Worm (Caenorhabditis elegans) whole organism, late embryonic: ENCODE results near the gene ZK867.2.

Source experiments
- K09A11.1 ChIP-seq: sonication (generic microtip); optimal IDR thresholded peaks from 2 replicates; lab custom pipeline; 2017; ENCODE audit warnings: antibody characterized with exemption, mild to moderate bottlenecking, missing genetic modification characterization, missing compliant biosample characterization; ENCODE audit not compliant: insufficient read depth
- ama-1 ChIP-seq: fragments of 150-350 bp; optimal IDR thresholded peaks from 2 replicates; lab custom pipeline; 2014
- ceh-14 ChIP-seq: sonication (generic microtip); optimal IDR thresholded peaks from 2 replicates; lab custom pipeline; 2016; ENCODE audit warnings: missing genotype, missing genetic modification characterization, missing compliant biosample characterization
- ceh-18 ChIP-seq: sonication (generic microtip); optimal IDR thresholded peaks from 2 replicates; lab custom pipeline; 2016; ENCODE audit warnings: missing genetic modification characterization, missing compliant biosample characterization
- ceh-2 ChIP-seq: sonication (generic microtip); optimal IDR thresholded peaks from 2 replicates; lab custom pipeline; 2016; ENCODE audit warnings: missing genotype, missing genetic modification characterization, missing compliant biosample characterization
- ceh-24 ChIP-seq: sonication (generic microtip); optimal IDR thresholded peaks from 2 replicates; lab custom pipeline; 2016; ENCODE audit warnings: mild to moderate bottlenecking, missing genetic modification characterization, missing compliant biosample characterization
- ceh-31 ChIP-seq: sonication (generic microtip); optimal IDR thresholded peaks from 2 replicates; lab custom pipeline; 2016; ENCODE audit warnings: missing genetic modification characterization, missing compliant biosample characterization
- ceh-34 ChIP-seq: sonication (generic microtip); optimal IDR thresholded peaks from 2 replicates; lab custom pipeline; 2016; ENCODE audit warnings: mild to moderate bottlenecking, missing genetic modification characterization, missing compliant biosample characterization
- ceh-45 ChIP-seq: fragments of 200-800 bp; sonication (Bioruptor generic); IDR thresholded peaks from 2 replicates; pipeline ENCODE4 v1.3.6; 2022; ENCODE audit warnings: missing genetic modification reagents, missing genetic modification characterization, missing compliant biosample characterization
- dve-1 ChIP-seq: sonication (generic microtip); optimal IDR thresholded peaks from 2 replicates; lab custom pipeline; 2017; ENCODE audit warnings: antibody characterized with exemption, mild to moderate bottlenecking, missing genetic modification characterization, missing compliant biosample characterization
- elt-2 ChIP-seq: sonication (generic microtip); optimal IDR thresholded peaks from 2 replicates; lab custom pipeline; 2016; ENCODE audit warnings: missing genetic modification reagents, missing genetic modification characterization, missing compliant biosample characterization
- ets-4 ChIP-seq: sonication (generic microtip); optimal IDR thresholded peaks from 2 replicates; lab custom pipeline; 2016; ENCODE audit warnings: missing genetic modification characterization, missing compliant biosample characterization
- fkh-10 ChIP-seq: fragments of 150-350 bp; optimal IDR thresholded peaks from 2 replicates; lab custom pipeline; 2014; ENCODE audit warnings: missing biosample characterization, missing genetic modification reagents, missing genetic modification characterization
- fkh-6 ChIP-seq: sonication (generic microtip); optimal IDR thresholded peaks from 2 replicates; lab custom pipeline; 2016; ENCODE audit warnings: missing genetic modification characterization, missing compliant biosample characterization
- hlh-30 ChIP-seq: sonication (generic microtip); optimal IDR thresholded peaks from 2 replicates; lab custom pipeline; 2017; ENCODE audit warnings: antibody characterized with exemption, missing genetic modification characterization, missing compliant biosample characterization; ENCODE audit not compliant: insufficient read depth
- hlh-8 ChIP-seq: sonication (generic microtip); optimal IDR thresholded peaks from 2 replicates; lab custom pipeline; 2016; ENCODE audit warnings: missing genotype, missing genetic modification characterization, missing compliant biosample characterization
- lim-6 ChIP-seq: sonication (generic microtip); optimal IDR thresholded peaks from 2 replicates; lab custom pipeline; 2016; ENCODE audit warnings: missing genetic modification characterization, missing compliant biosample characterization
- lin-11 ChIP-seq: fragments of 200-800 bp; sonication (Bioruptor generic); optimal IDR thresholded peaks from 2 replicates; lab custom pipeline; 2018; ENCODE audit warnings: mild to moderate bottlenecking, missing genetic modification characterization, missing compliant biosample characterization
- madf-2 ChIP-seq: sonication (generic microtip); optimal IDR thresholded peaks from 2 replicates; lab custom pipeline; 2017; ENCODE audit warnings: missing genetic modification characterization, missing compliant biosample characterization
- nfya-1 ChIP-seq: sonication (generic microtip); optimal IDR thresholded peaks from 2 replicates; lab custom pipeline; 2017; ENCODE audit warnings: missing genetic modification characterization, mild to moderate bottlenecking, missing compliant biosample characterization, antibody characterized with exemption, moderate library complexity
- nhr-232 ChIP-seq: sonication (generic microtip); optimal IDR thresholded peaks from 2 replicates; lab custom pipeline; 2016; ENCODE audit warnings: missing genetic modification characterization, missing compliant biosample characterization
- npax-4 ChIP-seq: sonication (generic microtip); optimal IDR thresholded peaks from 2 replicates; lab custom pipeline; 2016; ENCODE audit warnings: missing genetic modification characterization, missing compliant biosample characterization
- odd-2 ChIP-seq: sonication (generic microtip); optimal IDR thresholded peaks from 2 replicates; lab custom pipeline; 2017; ENCODE audit warnings: antibody characterized with exemption, mild to moderate bottlenecking, missing genetic modification characterization, missing compliant biosample characterization
- pax-1 ChIP-seq: fragments of 150-350 bp; optimal IDR thresholded peaks from 2 replicates; lab custom pipeline; 2014; ENCODE audit warnings: missing biosample characterization, missing genetic modification characterization
- pha-2 ChIP-seq: sonication (generic microtip); optimal IDR thresholded peaks from 2 replicates; lab custom pipeline; 2017; ENCODE audit warnings: mild to moderate bottlenecking, missing genetic modification characterization, missing compliant biosample characterization
- pha-4 ChIP-seq: fragments of 150-350 bp; optimal IDR thresholded peaks from 2 replicates; lab custom pipeline; 2018; ENCODE audit warnings: missing biosample characterization, missing genetic modification reagents, missing genetic modification characterization
- pros-1 ChIP-seq: fragments of 150-350 bp; optimal IDR thresholded peaks from 2 replicates; lab custom pipeline; 2014; ENCODE audit warnings: missing biosample characterization, missing genetic modification reagents, missing genetic modification characterization
- sox-4 ChIP-seq: sonication (generic microtip); optimal IDR thresholded peaks from 2 replicates; lab custom pipeline; 2017; ENCODE audit warnings: mild to moderate bottlenecking, missing genetic modification characterization, inconsistent platforms, missing compliant biosample characterization
- syd-9 ChIP-seq: sonication (generic microtip); optimal IDR thresholded peaks from 2 replicates; lab custom pipeline; 2016; ENCODE audit warnings: mild to moderate bottlenecking, missing genetic modification characterization, moderate library complexity, missing compliant biosample characterization
- tbx-2 ChIP-seq: sonication (generic microtip); optimal IDR thresholded peaks from 2 replicates; lab custom pipeline; 2016; ENCODE audit warnings: missing genetic modification characterization, missing compliant biosample characterization
- unc-3 ChIP-seq, 2 experiments: fragments of 200-800 bp in 1 of 2; sonication (Bioruptor generic) in 1 of 2; sonication (generic microtip) in 1 of 2; conservative IDR thresholded peaks in 1 of 2; optimal IDR thresholded peaks in 1 of 2; 2 replicates each; pipeline versions ENCODE4 v1.3.6 to Lab custom; 2016 to 2022; ENCODE audit warnings: missing compliant biosample characterization in 2 of 2, missing genetic modification characterization in 2 of 2, missing genetic modification reagents in 1 of 2
- unc-55 ChIP-seq: sonication (generic microtip); optimal IDR thresholded peaks from 2 replicates; lab custom pipeline; 2017; ENCODE audit warnings: missing biosample characterization, missing genetic modification reagents, missing genetic modification characterization
- zip-5 ChIP-seq: sonication (generic microtip); optimal IDR thresholded peaks from 2 replicates; lab custom pipeline; 2016; ENCODE audit warnings: missing genetic modification characterization, missing compliant biosample characterization
- ztf-16 ChIP-seq: sonication (generic microtip); optimal IDR thresholded peaks from 2 replicates; lab custom pipeline; 2017; ENCODE audit warnings: missing genetic modification characterization, missing compliant biosample characterization

Gene ZK867.2

DNA sequence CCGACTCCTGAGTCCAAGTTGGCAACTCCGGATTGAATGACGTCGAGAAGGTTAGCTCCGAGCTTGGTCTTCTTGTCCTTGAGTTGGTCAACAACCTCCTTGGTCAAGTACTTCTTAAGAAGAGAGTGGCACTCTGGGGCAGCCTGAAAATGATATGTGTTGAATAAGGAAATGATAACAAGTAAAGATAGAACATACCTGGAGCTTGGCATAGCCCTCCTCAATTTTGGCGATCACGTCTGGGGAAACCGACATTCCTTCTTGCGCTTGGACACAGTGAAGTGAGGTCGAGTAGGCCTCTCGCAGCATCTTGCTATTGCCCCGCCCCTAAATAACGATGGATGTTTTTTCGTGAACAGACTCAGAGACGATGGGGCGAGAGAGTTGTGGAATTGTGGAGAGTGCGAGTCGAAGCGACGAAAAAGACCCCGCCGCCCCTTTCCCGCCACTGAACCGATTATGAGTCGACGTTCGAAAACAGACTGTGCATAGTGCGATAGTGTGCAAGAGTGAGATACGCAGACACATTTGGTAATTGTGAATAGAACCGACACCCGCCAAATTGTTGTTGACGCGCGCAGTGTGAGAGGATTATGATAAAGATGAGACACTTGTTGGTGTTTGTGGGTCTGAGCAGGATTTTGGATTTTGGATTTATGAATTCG is 25.8 kb downstream of the ZK867.2 start (continued):
- TF ChIP-seq K09A11.1 (tag; lab: Kevin White, UChicago) = no peak
- TF ChIP-seq unc-55 (GFP tag; lab: Kevin White, UChicago) = peak; percentile 4
- no peak for TF ChIP-seq ets-4
- TF ChIP-seq ceh-34 = peak; percentile 2
- TF ChIP-seq pros-1 = no peak
- no peak for TF ChIP-seq ceh-45
- TF ChIP-seq ceh-31 = peak; percentile 50
- TF ChIP-seq tbx-2 (tag; lab: Kevin White, UChicago) = peak; percentile 40
- no peak for TF ChIP-seq nhr-232 (tag; lab: Kevin White, UChicago)
- peak; percentile 29 for TF ChIP-seq nfya-1
- TF ChIP-seq syd-9 (tag; lab: Kevin White, UChicago) = peak; percentile 74
- no peak for TF ChIP-seq pax-1

- TF ChIP-seq lin-11 (tag; lab: Kevin White, UChicago) = no peak
- TF ChIP-seq fkh-6 = no peak
- no peak for TF ChIP-seq lim-6
- TF ChIP-seq ceh-14 = no peak
- TF ChIP-seq ceh-24 (tag; lab: Kevin White, UChicago) = no peak
- no peak for TF ChIP-seq ztf-16 (tag; lab: Kevin White, UChicago)
- TF ChIP-seq elt-2 (tag; lab: Kevin White, UChicago) = peak; percentile 38
- no peak for TF ChIP-seq odd-2 (tag; lab: Kevin White, UChicago)
- no peak for TF ChIP-seq ceh-2 (tag; lab: Kevin White, UChicago)
- TF ChIP-seq ceh-34 = peak; percentile 34
- TF ChIP-seq sox-4 (tag; lab: Kevin White, UChicago) = no peak
Observed at ce11 chrX:7233127-7234073, 26.9 kb downstream of the ZK867.2 start.

DNA sequence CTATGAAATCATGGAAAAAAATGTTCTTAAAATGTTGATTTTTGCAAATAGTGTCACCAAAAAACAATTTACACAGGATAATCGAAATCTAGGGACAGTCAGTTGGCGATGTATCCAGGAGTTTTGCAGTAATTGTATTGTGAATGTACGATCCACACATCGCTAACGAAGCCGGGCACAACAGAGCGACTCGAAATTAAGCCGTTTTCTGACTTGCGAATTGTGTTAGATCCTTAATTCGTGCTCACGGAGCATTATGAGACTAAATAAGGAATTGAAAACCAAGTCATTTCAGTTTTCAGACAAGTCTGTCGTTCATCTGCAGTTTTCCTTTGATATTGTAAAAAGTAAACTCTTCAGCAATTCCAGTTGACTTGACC is 27.5 kb downstream of the ZK867.2 start:
- no peak for TF ChIP-seq npax-4 (tag; lab: Kevin White, UChicago)
- no peak for TF ChIP-seq fkh-10 (GFP tag; lab: Kevin White, UChicago)
- no peak for TF ChIP-seq ama-1 (lab: Kevin White, UChicago)
- TF ChIP-seq dve-1 (tag; lab: Kevin White, UChicago) = no peak
- TF ChIP-seq zip-5 (tag; lab: Kevin White, UChicago) = no peak
- TF ChIP-seq odd-2 (tag; lab: Kevin White, UChicago) = no peak
- TF ChIP-seq unc-55 (GFP tag; lab: Kevin White, UChicago) = no peak
- TF ChIP-seq unc-3 (GFP tag; conservative IDR thresholded peaks at IDR 0.05; lab: Robert Waterston, UW) = no peak
- no peak for TF ChIP-seq unc-3 (tag; optimal IDR thresholded peaks at IDR 0.05; lab: Kevin White, UChicago)
- TF ChIP-seq syd-9 (tag; lab: Kevin White, UChicago) = no peak
- no peak for TF ChIP-seq ceh-2 (tag; lab: Kevin White, UChicago)
- TF ChIP-seq pha-4 (tag; lab: Kevin White, UChicago) = no peak
- no peak for TF ChIP-seq K09A11.1 (tag; lab: Kevin White, UChicago)
- no peak for TF ChIP-seq ceh-45
- TF ChIP-seq pha-2 (tag; lab: Kevin White, UChicago) = no peak
- no peak for TF ChIP-seq hlh-30
- no peak for TF ChIP-seq pros-1
- no peak for TF ChIP-seq madf-2 (tag; lab: Kevin White, UChicago)
- no peak for TF ChIP-seq hlh-8 (tag; lab: Kevin White, UChicago)
- TF ChIP-seq ceh-18 (tag; lab: Kevin White, UChicago) = no peak
